Worm (Caenorhabditis elegans) whole organism, L3 larva: ENCODE data around the gene srj-44.

Experiments
- R02D3.7 ChIP-seq: fragments of 150-350 bp; optimal IDR thresholded peaks from 2 replicates; lab custom pipeline; 2014; ENCODE audit warnings: missing biosample characterization, missing genetic modification characterization
- ZK546.5 ChIP-seq: sonication (generic microtip); optimal IDR thresholded peaks from 2 replicates; lab custom pipeline; 2017; ENCODE audit warnings: missing biosample characterization, missing genetic modification characterization
- ama-1 ChIP-seq: fragments of 150-350 bp; optimal IDR thresholded peaks from 2 replicates; lab custom pipeline; 2018
- ceh-16 ChIP-seq: sonication (generic microtip); optimal IDR thresholded peaks from 2 replicates; lab custom pipeline; 2017; ENCODE audit warnings: missing biosample characterization, missing genetic modification characterization
- ceh-28 ChIP-seq: fragments of 150-350 bp; optimal IDR thresholded peaks from 2 replicates; lab custom pipeline; 2014; ENCODE audit warnings: missing biosample characterization, missing genetic modification reagents, missing genetic modification characterization
- daf-12 ChIP-seq: fragments of 150-350 bp; optimal IDR thresholded peaks from 2 replicates; lab custom pipeline; 2014; ENCODE audit warnings: missing biosample characterization, missing genetic modification reagents, missing genetic modification characterization
- egl-5 ChIP-seq: fragments of 150-350 bp; optimal IDR thresholded peaks from 2 replicates; lab custom pipeline; 2017; ENCODE audit warnings: missing biosample characterization, missing genetic modification reagents, missing genetic modification characterization, inconsistent platforms
- elt-1 ChIP-seq: fragments of 150-350 bp; optimal IDR thresholded peaks from 2 replicates; lab custom pipeline; 2014; ENCODE audit warnings: missing biosample characterization, missing genetic modification characterization
- elt-2 ChIP-seq: sonication (generic microtip); optimal IDR thresholded peaks from 2 replicates; lab custom pipeline; 2016; ENCODE audit warnings: missing genetic modification reagents, mild to moderate bottlenecking, missing genetic modification characterization, missing compliant biosample characterization
- elt-3 ChIP-seq, 3 experiments: fragments of 150-350 bp in 1 of 3; sonication (generic microtip) in 2 of 3; optimal IDR thresholded peaks; 2 replicates in 2 of 3; 4 replicates in 1 of 3; lab custom pipeline; 2014 to 2017; ENCODE audit warnings: missing biosample characterization in 3 of 3, missing genetic modification characterization in 3 of 3
- eor-1 ChIP-seq, 2 experiments: fragments of 150-350 bp; optimal IDR thresholded peaks; 2 replicates each; lab custom pipeline; 2014 to 2018; ENCODE audit warnings: missing biosample characterization in 2 of 2, missing genetic modification characterization in 2 of 2
- fkh-10 ChIP-seq: sonication (generic microtip); optimal IDR thresholded peaks from 2 replicates; lab custom pipeline; 2017; ENCODE audit warnings: missing biosample characterization, missing genetic modification reagents, missing genetic modification characterization
- fos-1 ChIP-seq: fragments of 150-350 bp; optimal IDR thresholded peaks from 2 replicates; lab custom pipeline; 2014; ENCODE audit warnings: missing biosample characterization, missing genetic modification characterization
- hmg-11 ChIP-seq: sonication (generic microtip); optimal IDR thresholded peaks from 2 replicates; lab custom pipeline; 2016; ENCODE audit warnings: missing genetic modification characterization, missing compliant biosample characterization
- jun-1 ChIP-seq: fragments of 150-350 bp; optimal IDR thresholded peaks from 2 replicates; lab custom pipeline; 2014; ENCODE audit warnings: missing biosample characterization, missing genetic modification reagents, missing genetic modification characterization
- lin-15B ChIP-seq: fragments of 150-350 bp; optimal IDR thresholded peaks from 2 replicates; lab custom pipeline; 2014; ENCODE audit warnings: missing biosample characterization, missing genetic modification characterization
- lin-39 ChIP-seq: fragments of 150-350 bp; optimal IDR thresholded peaks from 2 replicates; lab custom pipeline; 2018; ENCODE audit warnings: missing biosample characterization, missing genetic modification reagents, missing genetic modification characterization
- lsy-12 ChIP-seq: sonication (generic microtip); optimal IDR thresholded peaks from 2 replicates; lab custom pipeline; 2016; ENCODE audit warnings: mild to moderate bottlenecking, missing genetic modification characterization, missing compliant biosample characterization
- mdl-1 ChIP-seq: fragments of 150-350 bp; optimal IDR thresholded peaks from 2 replicates; lab custom pipeline; 2014; ENCODE audit warnings: missing biosample characterization, missing genetic modification characterization
- mml-1 ChIP-seq: fragments of 150-350 bp; sonication (generic microtip); optimal IDR thresholded peaks from 3 replicates; lab custom pipeline; 2014; ENCODE audit warnings: missing biosample characterization, missing genetic modification characterization
- nfya-1 ChIP-seq: sonication (generic microtip); optimal IDR thresholded peaks from 2 replicates; lab custom pipeline; 2017; ENCODE audit warnings: missing genetic modification characterization, mild to moderate bottlenecking, missing compliant biosample characterization, antibody characterized with exemption, moderate library complexity; ENCODE audit not compliant: insufficient read depth
- nhr-11 ChIP-seq: fragments of 150-350 bp; optimal IDR thresholded peaks from 2 replicates; lab custom pipeline; 2014; ENCODE audit warnings: missing biosample characterization, missing genetic modification characterization
- nhr-12 ChIP-seq: fragments of 150-350 bp; optimal IDR thresholded peaks from 2 replicates; lab custom pipeline; 2014; ENCODE audit warnings: missing biosample characterization, missing genetic modification characterization
- nhr-23 ChIP-seq: fragments of 150-350 bp; optimal IDR thresholded peaks from 2 replicates; lab custom pipeline; 2014; ENCODE audit warnings: missing biosample characterization, missing genetic modification reagents, missing genetic modification characterization
- nhr-237 ChIP-seq: fragments of 150-350 bp; optimal IDR thresholded peaks from 2 replicates; lab custom pipeline; 2014; ENCODE audit warnings: missing biosample characterization, missing genetic modification characterization
- nhr-28 ChIP-seq: fragments of 150-350 bp; optimal IDR thresholded peaks from 2 replicates; lab custom pipeline; 2014; ENCODE audit warnings: missing biosample characterization, missing genetic modification characterization
- nhr-43 ChIP-seq: sonication (generic microtip); optimal IDR thresholded peaks from 2 replicates; lab custom pipeline; 2016; ENCODE audit warnings: mild to moderate bottlenecking, missing genetic modification characterization, missing compliant biosample characterization; ENCODE audit not compliant: poor library complexity, severe bottlenecking
- nhr-67 ChIP-seq: fragments of 150-350 bp; optimal IDR thresholded peaks from 2 replicates; lab custom pipeline; 2014; ENCODE audit warnings: missing biosample characterization, missing genetic modification characterization
- nhr-76 ChIP-seq: fragments of 150-350 bp; sonication (generic microtip); optimal IDR thresholded peaks from 5 replicates; lab custom pipeline; 2014; ENCODE audit warnings: missing biosample characterization, missing genetic modification characterization
- pha-4 ChIP-seq: fragments of 150-350 bp; optimal IDR thresholded peaks from 2 replicates; lab custom pipeline; 2014; ENCODE audit warnings: missing biosample characterization, missing genetic modification reagents, missing genetic modification characterization
- skn-1 ChIP-seq: fragments of 150-350 bp; optimal IDR thresholded peaks from 2 replicates; lab custom pipeline; 2014; ENCODE audit warnings: missing biosample characterization, missing genetic modification characterization
- snpc-4 ChIP-seq: fragments of 150-350 bp; optimal IDR thresholded peaks from 2 replicates; lab custom pipeline; 2014; ENCODE audit warnings: missing biosample characterization, missing genetic modification characterization
- tbx-2 ChIP-seq: sonication (generic microtip); optimal IDR thresholded peaks from 2 replicates; lab custom pipeline; 2016; ENCODE audit warnings: mild to moderate bottlenecking, missing genetic modification characterization, missing compliant biosample characterization
- unc-39 ChIP-seq: sonication (generic microtip); optimal IDR thresholded peaks from 4 replicates; lab custom pipeline; 2017; ENCODE audit warnings: missing biosample characterization, missing genetic modification characterization
- unc-62 ChIP-seq: fragments of 150-350 bp; sonication (generic microtip); optimal IDR thresholded peaks from 4 replicates; lab custom pipeline; 2014; ENCODE audit warnings: missing biosample characterization, missing genetic modification reagents, missing genetic modification characterization
- ztf-11 ChIP-seq: fragments of 150-350 bp; optimal IDR thresholded peaks from 2 replicates; lab custom pipeline; 2014; ENCODE audit warnings: missing biosample characterization, missing genetic modification characterization
- ztf-4 ChIP-seq: fragments of 150-350 bp; optimal IDR thresholded peaks from 2 replicates; lab custom pipeline; 2014; ENCODE audit warnings: missing biosample characterization, missing genetic modification characterization

The srj-44 gene

DNA sequence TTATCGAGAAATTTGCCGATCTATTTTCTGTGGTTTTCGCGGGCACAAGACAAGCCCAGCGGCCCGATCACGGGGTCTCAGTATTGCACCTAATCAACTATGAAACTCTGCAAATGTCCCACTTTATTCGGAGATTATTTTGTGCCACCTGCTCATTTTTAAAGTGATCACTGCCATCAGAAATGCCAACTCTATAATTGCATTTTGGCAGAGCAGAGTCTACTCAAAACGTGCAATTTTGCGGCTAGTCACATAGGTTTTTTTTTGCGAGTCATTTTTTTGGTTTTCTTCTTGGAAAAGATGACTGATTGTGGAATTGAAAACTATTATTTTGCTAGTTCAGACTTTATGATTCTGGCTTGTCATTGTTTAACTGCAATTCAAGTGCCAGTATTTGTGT lies 19.2 kb upstream of the srj-44 start, which contains the start of gene srh-240:
TSS of gene srh-240 (plus strand) at position 301 of the 400 bp plus-strand sequence.
- TF ChIP-seq nhr-67 (tag; lab: Kevin White, UChicago): no peak
- TF ChIP-seq hmg-11: no peak
- no peak for TF ChIP-seq ZK546.5
- TF ChIP-seq lin-15B (tag; lab: Kevin White, UChicago): no peak
- TF ChIP-seq skn-1 (tag; lab: Kevin White, UChicago): no peak
- no peak for TF ChIP-seq jun-1 (tag; lab: Kevin White, UChicago)
- no peak for TF ChIP-seq mml-1
- no peak for TF ChIP-seq nfya-1 (tag; lab: Kevin White, UChicago)
- TF ChIP-seq daf-12 (tag; lab: Kevin White, UChicago): no peak
- TF ChIP-seq eor-1 (tag; optimal IDR thresholded peaks at IDR 0.05; lab: Kevin White, UChicago): no peak
- no peak for TF ChIP-seq snpc-4 (tag; lab: Kevin White, UChicago)
- TF ChIP-seq ceh-28 (tag; lab: Kevin White, UChicago): no peak
- TF ChIP-seq egl-5 (tag; lab: Kevin White, UChicago): no peak
- no peak for TF ChIP-seq elt-1 (tag; lab: Kevin White, UChicago)
- no peak for TF ChIP-seq ztf-11 (tag; lab: Kevin White, UChicago)

DNA sequence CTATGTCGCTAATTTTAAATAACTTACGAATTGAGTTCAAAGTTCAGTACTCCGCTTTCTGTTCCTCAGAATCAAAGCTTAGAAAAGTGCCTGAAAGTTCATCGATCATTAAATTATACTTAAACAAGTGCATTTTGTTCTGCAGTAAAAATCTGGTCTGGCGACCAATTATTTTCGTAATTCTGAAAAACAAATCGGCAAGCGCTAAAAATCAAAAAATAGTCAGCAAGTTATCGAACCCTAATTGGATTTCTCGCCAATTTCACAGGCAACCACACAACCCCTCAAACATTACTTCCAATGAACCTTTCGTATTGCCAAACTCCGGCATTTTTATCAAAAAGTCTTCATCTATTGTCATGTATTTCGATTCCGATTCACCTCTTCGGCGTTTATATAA lies 17.4 kb upstream of the srj-44 start, which contains the start of gene srh-272:
TSS of gene srh-272 (plus strand) at position 301 of the 400 bp plus-strand sequence.
- TF ChIP-seq ceh-28 (tag; lab: Kevin White, UChicago): no peak
- TF ChIP-seq tbx-2 (tag; lab: Kevin White, UChicago): no peak
- TF ChIP-seq lin-39: no peak
- TF ChIP-seq mdl-1 (tag; lab: Kevin White, UChicago): no peak
- TF ChIP-seq elt-2 (tag; lab: Kevin White, UChicago): no peak
- TF ChIP-seq daf-12 (tag; lab: Kevin White, UChicago): no peak
- TF ChIP-seq nhr-67 (tag; lab: Kevin White, UChicago): no peak
- no peak for TF ChIP-seq ZK546.5
- no peak for TF ChIP-seq snpc-4 (tag; lab: Kevin White, UChicago)
- no peak for TF ChIP-seq fkh-10
- TF ChIP-seq nhr-43 (tag; lab: Kevin White, UChicago): no peak
- no peak for TF ChIP-seq nhr-11 (tag; lab: Kevin White, UChicago)
- TF ChIP-seq, all 47 proteins: peak for 0

ce11 chrV:2861505-2861904 lies 15.8 kb upstream of the srj-44 start, which contains the start of gene srh-270:
Gene srh-270, minus strand, starts transcription at chrV:2861605.
- TF ChIP-seq unc-62 (GFP tag; lab: Kevin White, UChicago) (no peak), elt-2 (tag; lab: Kevin White, UChicago) (no peak), tbx-2 (tag; lab: Kevin White, UChicago) (no peak), ama-1 (lab: Kevin White, UChicago) (no peak), ZK546.5 (no peak), eor-1 (tag; optimal IDR thresholded peaks at IDR 0.05; lab: Kevin White, UChicago) (no peak), nhr-12 (tag; lab: Kevin White, UChicago) (no peak), pha-4 (tag; lab: Kevin White, UChicago) (no peak), lin-15B (tag; lab: Kevin White, UChicago) (no peak), elt-3 (tag; optimal IDR thresholded peaks at IDR 0.05; lab: Kevin White, UChicago) (no peak), snpc-4 (tag; lab: Kevin White, UChicago) (no peak), lin-39 (no peak), R02D3.7 (tag; lab: Kevin White, UChicago) (no peak), daf-12 (tag; lab: Kevin White, UChicago) (no peak), nhr-23 (tag; lab: Kevin White, UChicago) (no peak), nhr-28 (tag; lab: Kevin White, UChicago) (no peak), nhr-67 (tag; lab: Kevin White, UChicago) (no peak)

DNA sequence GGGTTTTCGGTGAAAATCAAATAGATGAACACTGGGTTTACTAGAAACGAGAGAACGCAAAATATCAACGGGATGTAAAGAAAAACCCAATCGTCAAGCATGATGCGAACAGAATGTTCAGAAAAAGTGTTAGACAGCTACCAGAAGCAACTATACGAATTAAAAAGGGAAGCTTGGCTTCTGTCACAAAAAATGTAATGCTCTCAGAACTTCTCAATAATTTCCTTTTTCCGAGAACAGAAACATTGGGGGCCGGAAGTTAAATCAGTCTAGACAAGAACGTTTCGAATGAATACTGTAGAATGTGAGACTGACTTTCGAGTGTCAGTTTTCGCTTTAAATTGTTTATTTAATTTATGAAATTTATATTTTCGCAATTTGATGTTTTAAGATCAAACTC lies 14.1 kb upstream of the srj-44 start, which contains the start of gene srj-54:
TSS of gene srj-54 (minus strand) at position 101 of the 400 bp plus-strand sequence.
- TF ChIP-seq hmg-11: no peak
- TF ChIP-seq fos-1 (tag; lab: Kevin White, UChicago): no peak
- TF ChIP-seq unc-39 (tag; lab: Kevin White, UChicago): no peak
- TF ChIP-seq lsy-12 (tag; lab: Kevin White, UChicago): no peak
- no peak for TF ChIP-seq tbx-2 (tag; lab: Kevin White, UChicago)
- no peak for TF ChIP-seq unc-62 (GFP tag; lab: Kevin White, UChicago)
- no peak for TF ChIP-seq nhr-237 (tag; lab: Kevin White, UChicago)
- TF ChIP-seq ZK546.5: no peak
- TF ChIP-seq nhr-76 (tag; lab: Kevin White, UChicago): no peak
- TF ChIP-seq ceh-16 (tag; lab: Kevin White, UChicago): no peak
- TF ChIP-seq pha-4 (tag; lab: Kevin White, UChicago): no peak
- no peak for TF ChIP-seq nhr-23 (tag; lab: Kevin White, UChicago)
- TF ChIP-seq egl-5 (tag; lab: Kevin White, UChicago): no peak
- no peak for TF ChIP-seq ztf-4 (tag; lab: Kevin White, UChicago)
